Worm (Caenorhabditis elegans): ENCODE data around the gene T09D3.8.
A peak's percentile ranks its signal among the peaks of the same experiment; 100 is the strongest.

Gene T09D3.8

DNA sequence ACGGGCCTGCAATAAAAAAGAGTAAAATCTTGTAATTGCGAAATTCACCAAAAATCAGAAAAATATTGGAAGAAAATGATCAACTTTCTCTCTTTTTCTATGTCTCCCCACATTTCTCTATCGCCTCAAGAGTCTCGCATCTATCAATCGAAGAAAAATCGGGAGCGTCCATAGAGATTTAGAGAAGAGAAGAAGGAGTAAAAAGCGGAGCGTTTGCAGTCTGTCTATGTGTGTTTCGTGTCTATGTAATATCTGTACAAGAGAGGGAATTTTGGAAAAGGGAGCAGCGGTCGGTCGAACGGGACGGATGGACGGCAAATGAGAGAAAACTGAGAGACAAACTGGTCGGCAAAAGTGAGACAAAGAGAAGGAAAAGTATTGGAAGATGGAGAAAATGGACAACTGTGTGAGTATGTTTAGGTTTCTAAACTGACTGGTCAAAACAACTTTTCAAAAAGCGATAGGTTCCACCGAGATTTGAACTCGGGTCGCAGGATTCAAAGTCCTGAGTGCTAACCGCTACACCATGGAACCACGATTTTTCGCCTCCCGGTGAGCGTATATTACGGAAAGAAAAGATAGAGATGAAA lies 35.2 kb upstream of the T09D3.8 start (continued):
- TF ChIP-seq fkh-10 (GFP tag; optimal IDR thresholded peaks at IDR 0.05) (no peak), hlh-4 (tag; optimal IDR thresholded peaks at IDR 0.05) (no peak), C16A3.4 (tag; optimal IDR thresholded peaks at IDR 0.05) (peak; percentile 26), unc-130 (tag; optimal IDR thresholded peaks at IDR 0.05) (no peak), ama-1 (optimal IDR thresholded peaks at IDR 0.05) (no peak), xbp-1 (tag; optimal IDR thresholded peaks at IDR 0.05) (no peak), ceh-88 (GFP tag; IDR thresholded peaks at IDR 0.05) (no peak), nhr-28 (tag; optimal IDR thresholded peaks at IDR 0.05) (no peak)

DNA sequence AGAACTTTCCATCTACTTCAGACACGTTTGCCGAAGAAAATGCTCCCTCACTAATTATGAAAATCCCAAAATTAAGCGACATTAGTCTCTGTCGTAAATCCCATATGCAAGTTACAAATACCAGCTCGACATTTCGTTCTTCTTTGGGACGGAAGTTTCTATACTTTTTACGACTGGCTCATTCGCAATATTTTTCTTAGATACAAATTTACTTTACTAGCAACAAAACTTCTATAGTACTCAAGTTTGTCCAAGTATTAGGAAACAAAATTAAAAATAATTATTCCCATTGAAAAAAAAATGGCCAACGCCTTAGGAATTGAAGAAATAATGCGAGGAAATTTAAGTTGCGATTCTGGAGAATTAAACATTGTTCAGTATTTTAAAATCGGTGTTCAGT lies 34.0 kb upstream of the T09D3.8 start, which contains the start of gene srg-26:
Gene srg-26 (plus strand): TSS at position 301 of the 400 bp plus-strand sequence.
- TF ChIP-seq efl-1 (optimal IDR thresholded peaks at IDR 0.05) (no peak), efl-1 (GFP tag; optimal IDR thresholded peaks at IDR 0.05 in 1 of 2) (peak in 1 of 2 experiments; percentile 54), isw-1 (GFP tag; IDR thresholded peaks at IDR 0.05) (no peak)

DNA sequence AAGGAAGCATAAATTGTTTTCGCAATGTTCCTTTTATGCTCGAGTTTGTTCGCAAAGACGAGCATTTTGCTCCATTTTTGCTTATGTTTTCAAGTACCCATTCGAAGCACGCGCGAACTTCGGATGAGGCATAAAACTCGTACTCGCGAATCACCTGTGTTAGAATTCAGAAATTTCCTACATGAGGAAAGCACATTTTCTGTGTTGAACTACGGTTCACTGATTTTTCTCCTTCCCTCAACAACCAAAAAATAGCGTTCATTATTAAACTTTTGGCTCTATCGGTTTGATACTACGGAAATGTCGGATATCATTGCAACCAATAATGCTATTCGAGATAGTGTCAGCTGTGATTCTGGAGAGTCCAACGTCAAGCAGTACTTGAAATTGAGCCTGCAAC lies 30.4 kb upstream of the T09D3.8 start, which contains the start of gene srg-28:
Gene srg-28 (plus strand): TSS at position 301 of the 400 bp plus-strand sequence.
- TF ChIP-seq hlh-17 (GFP tag; optimal IDR thresholded peaks at IDR 0.05; ENCODE audit: borderline replicate concordance) (no peak), dsc-1 (tag; optimal IDR thresholded peaks at IDR 0.05) (no peak), nhr-11 (tag; optimal IDR thresholded peaks at IDR 0.05) (no peak), aha-1 (tag; optimal IDR thresholded peaks at IDR 0.05) (no peak), nhr-84 (tag; optimal IDR thresholded peaks at IDR 0.05) (no peak), lin-14 (GFP tag; optimal IDR thresholded peaks at IDR 0.05) (no peak), ces-1 (GFP tag; optimal IDR thresholded peaks at IDR 0.05) (no peak), unc-86 (tag; optimal IDR thresholded peaks at IDR 0.05) (no peak), fkh-8 (tag; optimal IDR thresholded peaks at IDR 0.05) (no peak), blmp-1 (tag; optimal IDR thresholded peaks at IDR 0.05) (no peak), nhr-77 (tag; optimal IDR thresholded peaks at IDR 0.05) (no peak), nhr-90 (tag; optimal IDR thresholded peaks at IDR 0.05; ENCODE audit: poor library complexity) (no peak), jun-1 (tag; optimal IDR thresholded peaks at IDR 0.05) (no peak), xbp-1 (tag; optimal IDR thresholded peaks at IDR 0.05) (no peak), ets-5 (GFP tag; IDR thresholded peaks at IDR 0.05) (no peak), alr-1 (tag; optimal IDR thresholded peaks at IDR 0.05; ENCODE audit: borderline replicate concordance) (no peak)

DNA sequence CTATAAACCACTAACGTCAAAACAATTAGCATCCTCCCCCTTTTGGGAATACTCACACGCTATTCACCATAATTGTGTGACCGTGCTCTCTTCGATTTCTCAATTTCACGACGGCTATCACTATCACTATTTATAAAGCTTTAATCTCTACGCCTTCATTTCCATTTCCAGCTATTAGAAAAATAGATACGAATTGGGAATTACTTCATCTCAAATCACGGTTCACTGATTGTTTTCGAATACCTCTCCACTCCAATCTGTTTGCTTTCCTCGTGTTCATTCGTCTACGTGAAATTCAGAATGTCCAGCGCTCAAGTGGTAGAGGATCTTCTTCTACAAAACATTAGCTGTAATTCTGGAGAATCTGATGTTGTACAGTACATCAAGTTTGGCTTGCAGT lies 28.1 kb upstream of the T09D3.8 start, which contains the start of gene srg-29:
Gene srg-29 (plus strand): TSS at position 301 of the 400 bp plus-strand sequence.
- TF ChIP-seq ama-1 (optimal IDR thresholded peaks at IDR 0.05) (no peak), ceh-8 (GFP tag; optimal IDR thresholded peaks at IDR 0.05) (peak; percentile 3), efl-1 (optimal IDR thresholded peaks at IDR 0.05) (no peak), efl-1 (GFP tag; optimal IDR thresholded peaks at IDR 0.05 in 1 of 2) (peak in 1 of 2 experiments; percentile 15), grh-1 (GFP tag; IDR thresholded peaks at IDR 0.05) (no peak), unc-62 (GFP tag; optimal IDR thresholded peaks at IDR 0.05) (no peak), unc-86 (tag; optimal IDR thresholded peaks at IDR 0.05) (no peak)

DNA sequence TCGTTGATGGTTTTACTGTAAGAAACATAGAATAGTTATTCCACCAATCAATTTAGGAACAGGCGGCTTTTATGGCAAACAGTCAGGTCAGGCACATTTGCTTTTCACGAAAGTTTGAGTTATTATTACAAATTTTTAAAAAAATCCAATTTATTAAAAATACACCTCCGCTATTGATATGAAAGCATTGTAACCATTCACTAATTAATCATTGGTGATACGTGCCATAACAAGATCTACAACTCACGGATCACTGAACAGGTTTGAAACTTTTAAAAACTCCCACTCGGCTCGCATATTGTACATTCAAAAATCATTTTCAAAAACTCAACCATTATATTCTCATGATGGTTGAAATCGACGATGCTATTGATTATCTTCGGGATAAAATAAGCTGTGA lies 25.5 kb upstream of the T09D3.8 start, which contains the start of gene srg-27:
Gene srg-27 (plus strand): TSS at position 301 of the 400 bp plus-strand sequence.
- no peak for TF ChIP-seq grh-1 (GFP tag; IDR thresholded peaks at IDR 0.05)
- no peak for TF ChIP-seq nhr-20 (tag; optimal IDR thresholded peaks at IDR 0.05)
- no peak for TF ChIP-seq elt-3 (tag; optimal IDR thresholded peaks at IDR 0.05)
- TF ChIP-seq zag-1 (tag; optimal IDR thresholded peaks at IDR 0.05), result no peak
- TF ChIP-seq blmp-1 (tag; optimal IDR thresholded peaks at IDR 0.05), result no peak
- TF ChIP-seq swsn-7 (tag; optimal IDR thresholded peaks at IDR 0.05), result no peak
- TF ChIP-seq snu-23 (GFP tag; optimal IDR thresholded peaks at IDR 0.05), result no peak
- no peak for TF ChIP-seq unc-86 (tag; optimal IDR thresholded peaks at IDR 0.05)
- TF ChIP-seq pqm-1 (tag; optimal IDR thresholded peaks at IDR 0.05), result no peak
- no peak for TF ChIP-seq nhr-84 (tag; optimal IDR thresholded peaks at IDR 0.05)
- no peak for TF ChIP-seq nhr-28 (tag; optimal IDR thresholded peaks at IDR 0.05)
- TF ChIP-seq efl-1 (optimal IDR thresholded peaks at IDR 0.05), result no peak
- TF ChIP-seq efl-1 (GFP tag; optimal IDR thresholded peaks at IDR 0.05 in 1 of 2), result no peak
- TF ChIP-seq mef-2 (tag; optimal IDR thresholded peaks at IDR 0.05), result no peak
- no peak for TF ChIP-seq sptf-1 (tag; optimal IDR thresholded peaks at IDR 0.05)
- no peak for TF ChIP-seq mdl-1 (tag; optimal IDR thresholded peaks at IDR 0.05)
